Worm (Caenorhabditis elegans) whole organism, midembryonic: ENCODE results near the gene rad-23.

Experiments
- T22C8.4 ChIP-seq: fragments of 200-800 bp; sonication (Bioruptor generic); IDR thresholded peaks from 2 replicates; pipeline ENCODE4 v1.3.6; 2022; ENCODE audit warnings: missing genetic modification characterization, missing compliant biosample characterization
- cog-1 ChIP-seq: sonication (generic microtip); optimal IDR thresholded peaks from 2 replicates; lab custom pipeline; 2016; ENCODE audit warnings: missing genetic modification characterization, missing compliant biosample characterization
- flt-1 ChIP-seq: fragments of 200-800 bp; sonication (Bioruptor generic); IDR thresholded peaks from 2 replicates; pipeline ENCODE4 v1.3.6; 2022; ENCODE audit warnings: missing genetic modification characterization, missing compliant biosample characterization
- klf-2 ChIP-seq: fragments of 200-800 bp; sonication (Bioruptor generic); conservative IDR thresholded peaks from 2 replicates; pipeline ENCODE4 v1.3.6; 2022; ENCODE audit warnings: missing genetic modification reagents, missing genetic modification characterization, missing compliant biosample characterization
- med-1 ChIP-seq: sonication (generic microtip); optimal IDR thresholded peaks from 2 replicates; lab custom pipeline; 2017; ENCODE audit warnings: missing genetic modification characterization, mild to moderate bottlenecking, missing compliant biosample characterization, antibody characterized with exemption, missing genetic modification reagents; ENCODE audit not compliant: insufficient read depth
- tab-1 ChIP-seq: fragments of 200-800 bp; sonication (Bioruptor generic); IDR thresholded peaks from 2 replicates; pipeline ENCODE4 v1.3.6; 2022; ENCODE audit warnings: missing genetic modification characterization, missing compliant biosample characterization
- ztf-23 ChIP-seq: fragments of 200-800 bp; sonication (Bioruptor generic); IDR thresholded peaks from 2 replicates; pipeline ENCODE4 v1.3.6; 2022; ENCODE audit warnings: missing genetic modification reagents, missing genetic modification characterization, missing compliant biosample characterization
- ztf-29 ChIP-seq: fragments of 200-800 bp; sonication (Bioruptor generic); IDR thresholded peaks from 2 replicates; pipeline ENCODE4 v1.3.6; 2022; ENCODE audit warnings: missing genetic modification reagents, missing genetic modification characterization, missing compliant biosample characterization

ce11 chrII:11700200-11700599, 47.7 kb upstream of the rad-23 start, which contains the start of gene inos-1:
- no peak for TF ChIP-seq klf-2 (GFP tag; lab: Robert Waterston, UW)
- no peak for TF ChIP-seq cog-1 (tag; lab: Kevin White, UChicago)
- no peak for TF ChIP-seq ztf-23
- no peak for TF ChIP-seq med-1 (GFP tag; lab: Kevin White, UChicago)
- TF ChIP-seq T22C8.4 (GFP tag; lab: Robert Waterston, UW), result no peak
- TF ChIP-seq tab-1 (GFP tag; lab: Robert Waterston, UW), result no peak
- TF ChIP-seq ztf-29 (GFP tag; lab: Robert Waterston, UW), result no peak
- no peak for TF ChIP-seq flt-1 (GFP tag; lab: Robert Waterston, UW)
